Fruit fly (Drosophila melanogaster) whole organism, embryonic: ENCODE measurements around the gene dor.

Experiments
- ATbp ChIP-seq: fragments of 200-800 bp; sonication (Bioruptor generic); optimal IDR thresholded peaks from 2 replicates; lab custom pipeline; 2017; ENCODE audit warnings: missing biosample characterization, mild to moderate bottlenecking, missing genetic modification characterization, missing genetic modification reagents
- CG1024 ChIP-seq: fragments of 200-800 bp; sonication (Bioruptor generic); IDR thresholded peaks from 2 replicates; pipeline ENCODE4 v1.3.6; 2022; ENCODE audit warnings: missing biosample characterization, missing genetic modification characterization
- CG10274 ChIP-seq: fragments of 200-800 bp; sonication (Bioruptor generic); optimal IDR thresholded peaks from 3 replicates; lab custom pipeline; 2017; ENCODE audit warnings: missing biosample characterization, mild to moderate bottlenecking, missing genetic modification characterization
- CG10462 ChIP-seq: fragments of 200-800 bp; sonication (Bioruptor generic); optimal IDR thresholded peaks from 2 replicates; lab custom pipeline; 2016; ENCODE audit warnings: missing biosample characterization, missing genetic modification characterization
- CG10543 ChIP-seq: fragments of 200-800 bp; sonication (Bioruptor generic); optimal IDR thresholded peaks from 3 replicates; lab custom pipeline; 2017; ENCODE audit warnings: missing biosample characterization, mild to moderate bottlenecking, missing genetic modification characterization, moderate library complexity
- CG15514 ChIP-seq: fragments of 200-800 bp; sonication (Bioruptor generic); optimal IDR thresholded peaks from 3 replicates; lab custom pipeline; 2017; ENCODE audit warnings: missing biosample characterization, missing genetic modification characterization, mild to moderate bottlenecking, moderate library complexity, missing genetic modification reagents
- CG16815 ChIP-seq: fragments of 200-800 bp; sonication (Bioruptor generic); optimal IDR thresholded peaks from 3 replicates; lab custom pipeline; 2017; ENCODE audit warnings: missing biosample characterization, mild to moderate bottlenecking, missing genetic modification characterization
- CG17912 ChIP-seq: fragments of 200-800 bp; sonication (Bioruptor generic); optimal IDR thresholded peaks from 2 replicates; lab custom pipeline; 2018; ENCODE audit warnings: missing biosample characterization, mild to moderate bottlenecking, missing genetic modification characterization
- CG18011 ChIP-seq: fragments of 200-800 bp; sonication (Bioruptor generic); optimal IDR thresholded peaks from 2 replicates; lab custom pipeline; 2017; ENCODE audit warnings: missing biosample characterization, missing genetic modification characterization, mild to moderate bottlenecking, moderate library complexity, missing genotype
- CG18262 ChIP-seq: fragments of 200-800 bp; optimal IDR thresholded peaks from 3 replicates; lab custom pipeline; 2019; ENCODE audit warnings: missing biosample characterization, mild to moderate bottlenecking, missing genetic modification characterization, moderate library complexity
- CG18619 ChIP-seq: fragments of 200-800 bp; sonication (Bioruptor generic); optimal IDR thresholded peaks from 3 replicates; lab custom pipeline; 2017; ENCODE audit warnings: missing biosample characterization, mild to moderate bottlenecking, missing genetic modification characterization
- CG2120 ChIP-seq: fragments of 200-800 bp; sonication (Bioruptor generic); optimal IDR thresholded peaks from 3 replicates; lab custom pipeline; 2016; ENCODE audit warnings: missing biosample characterization, missing genetic modification characterization
- CG2202 ChIP-seq: fragments of 200-800 bp; sonication (Bioruptor generic); optimal IDR thresholded peaks from 2 replicates; lab custom pipeline; 2018; ENCODE audit warnings: missing biosample characterization, mild to moderate bottlenecking, missing genetic modification characterization
- CG31441 ChIP-seq: fragments of 200-800 bp; sonication (Bioruptor generic); IDR thresholded peaks from 2 replicates; pipeline ENCODE4 v1.3.6; 2022; ENCODE audit warnings: missing biosample characterization, missing genetic modification characterization
- CG33213 ChIP-seq: fragments of 200-800 bp; sonication (Bioruptor generic); optimal IDR thresholded peaks from 3 replicates; lab custom pipeline; 2016; ENCODE audit warnings: missing biosample characterization, missing genetic modification characterization
- CG34422 ChIP-seq: fragments of 200-800 bp; sonication (Bioruptor generic); IDR thresholded peaks from 3 replicates; pipeline ENCODE4 v1.3.6; 2022; ENCODE audit warnings: missing biosample characterization, missing genetic modification characterization
- CG6654 ChIP-seq: fragments of 200-800 bp; sonication (Bioruptor generic); optimal IDR thresholded peaks from 2 replicates; lab custom pipeline; 2017; ENCODE audit warnings: missing biosample characterization, mild to moderate bottlenecking, missing genetic modification characterization
- CG7745 ChIP-seq: fragments of 200-800 bp; sonication (Bioruptor generic); optimal IDR thresholded peaks from 2 replicates; lab custom pipeline; 2018; ENCODE audit warnings: missing biosample characterization, mild to moderate bottlenecking, missing genetic modification characterization, moderate library complexity
- CG7786 ChIP-seq: fragments of 200-800 bp; sonication (Bioruptor generic); optimal IDR thresholded peaks from 2 replicates; lab custom pipeline; 2016; ENCODE audit warnings: missing biosample characterization, missing genetic modification characterization
- CG8359 ChIP-seq: fragments of 200-800 bp; sonication (Bioruptor generic); optimal IDR thresholded peaks from 2 replicates; lab custom pipeline; 2017; ENCODE audit warnings: missing biosample characterization, mild to moderate bottlenecking, missing genetic modification characterization, borderline replicate concordance
- CG9437 ChIP-seq: fragments of 200-800 bp; sonication (Bioruptor generic); optimal IDR thresholded peaks from 2 replicates; lab custom pipeline; 2018; ENCODE audit warnings: missing biosample characterization, mild to moderate bottlenecking, missing genetic modification characterization
- CoRest ChIP-seq: fragments of 200-800 bp; sonication (Bioruptor generic); optimal IDR thresholded peaks from 3 replicates; lab custom pipeline; 2018; ENCODE audit warnings: missing biosample characterization, mild to moderate bottlenecking, missing genetic modification characterization, moderate library complexity
- D19B ChIP-seq: fragments of 200-800 bp; sonication (Bioruptor generic); optimal IDR thresholded peaks from 2 replicates; lab custom pipeline; 2017; ENCODE audit warnings: missing biosample characterization, mild to moderate bottlenecking, missing genetic modification characterization
- Dbx ChIP-seq: fragments of 200-800 bp; sonication (Bioruptor generic); IDR thresholded peaks from 3 replicates; pipeline ENCODE4 v1.3.6; 2022; ENCODE audit warnings: missing biosample characterization, missing genetic modification characterization
- HHEX ChIP-seq: fragments of 200-800 bp; sonication (Bioruptor generic); optimal IDR thresholded peaks from 3 replicates; lab custom pipeline; 2017; ENCODE audit warnings: missing biosample characterization, mild to moderate bottlenecking, missing genetic modification characterization, missing genetic modification reagents
- HmgZ ChIP-seq: fragments of 200-800 bp; sonication (Bioruptor generic); optimal IDR thresholded peaks from 2 replicates; lab custom pipeline; 2018; ENCODE audit warnings: missing biosample characterization, mild to moderate bottlenecking, missing genetic modification characterization
- Hr51 ChIP-seq, 2 experiments: fragments of 200-800 bp; sonication (Bioruptor generic); optimal IDR thresholded peaks; 2 replicates in 1 of 2; 3 replicates in 1 of 2; lab custom pipeline; 2016 to 2018; ENCODE audit warnings: missing biosample characterization in 2 of 2, missing genetic modification characterization in 2 of 2, mild to moderate bottlenecking in 1 of 2, moderate library complexity in 1 of 2
- Mad ChIP-seq: fragments of 200-800 bp; sonication (Bioruptor generic); optimal IDR thresholded peaks from 2 replicates; lab custom pipeline; 2016; ENCODE audit warnings: missing biosample characterization, missing genetic modification characterization
- NC2α ChIP-seq: fragments of 200-800 bp; sonication (Bioruptor generic); optimal IDR thresholded peaks from 2 replicates; lab custom pipeline; 2016; ENCODE audit warnings: missing biosample characterization, missing genetic modification characterization
- Nf-YC ChIP-seq: fragments of 200-800 bp; optimal IDR thresholded peaks from 3 replicates; lab custom pipeline; 2019; ENCODE audit warnings: missing biosample characterization, mild to moderate bottlenecking, missing genetic modification characterization, moderate library complexity
- Oaz ChIP-seq: fragments of 200-800 bp; sonication (Bioruptor generic); IDR thresholded peaks from 2 replicates; pipeline ENCODE4 v1.3.6; 2022; ENCODE audit warnings: missing biosample characterization, missing genetic modification characterization
- Rfx ChIP-seq: fragments of 200-800 bp; sonication (Bioruptor generic); IDR thresholded peaks from 2 replicates; pipeline ENCODE4 v1.3.6; 2022; ENCODE audit warnings: missing biosample characterization, missing genetic modification characterization
- Side ChIP-seq: fragments of 200-800 bp; sonication (Bioruptor generic); optimal IDR thresholded peaks from 2 replicates; lab custom pipeline; 2016; ENCODE audit warnings: missing biosample characterization, missing genetic modification characterization
- Sox102F ChIP-seq: fragments of 200-800 bp; sonication (Bioruptor generic); optimal IDR thresholded peaks from 2 replicates; lab custom pipeline; 2018; ENCODE audit warnings: missing biosample characterization, mild to moderate bottlenecking, missing genetic modification characterization, moderate library complexity
- ci ChIP-seq: fragments of 200-800 bp; sonication (Bioruptor generic); IDR thresholded peaks from 3 replicates; pipeline ENCODE4 v1.3.6; 2022; ENCODE audit warnings: missing biosample characterization, missing genetic modification characterization
- crc ChIP-seq: fragments of 200-800 bp; sonication (Bioruptor generic); optimal IDR thresholded peaks from 2 replicates; lab custom pipeline; 2016; ENCODE audit warnings: missing biosample characterization, missing genetic modification characterization
- crol ChIP-seq: fragments of 200-800 bp; sonication (Bioruptor generic); IDR thresholded peaks from 2 replicates; pipeline ENCODE4 v1.3.6; 2022; ENCODE audit warnings: missing biosample characterization, missing genetic modification characterization
- dimm ChIP-seq: fragments of 200-800 bp; sonication (Bioruptor generic); IDR thresholded peaks from 2 replicates; pipeline ENCODE4 v1.3.6; 2022; ENCODE audit warnings: missing biosample characterization, missing genetic modification characterization
- eyg ChIP-seq: fragments of 200-800 bp; sonication (Bioruptor generic); optimal IDR thresholded peaks from 3 replicates; lab custom pipeline; 2016; ENCODE audit warnings: missing biosample characterization, missing genetic modification characterization
- fd96Cb ChIP-seq: fragments of 200-800 bp; sonication (Bioruptor generic); optimal IDR thresholded peaks from 2 replicates; lab custom pipeline; 2018; ENCODE audit warnings: missing biosample characterization, mild to moderate bottlenecking, missing genetic modification characterization, moderate library complexity
- fru ChIP-seq: fragments of >200 bp; optimal IDR thresholded peaks from 2 replicates; lab custom pipeline; 2017
- gce ChIP-seq: fragments of 200-800 bp; sonication (Bioruptor generic); IDR thresholded peaks from 3 replicates; pipeline ENCODE4 v1.3.6; 2022; ENCODE audit warnings: missing biosample characterization, missing genetic modification characterization
- gcm ChIP-seq: fragments of 200-800 bp; sonication (Bioruptor generic); optimal IDR thresholded peaks from 2 replicates; lab custom pipeline; 2019; ENCODE audit warnings: missing biosample characterization, mild to moderate bottlenecking, missing genetic modification characterization, moderate library complexity
- her ChIP-seq: fragments of 200-800 bp; sonication (Bioruptor generic); optimal IDR thresholded peaks from 2 replicates; lab custom pipeline; 2016; ENCODE audit warnings: missing biosample characterization, missing genetic modification characterization
- knrl ChIP-seq: fragments of 200-800 bp; sonication (Bioruptor generic); IDR thresholded peaks from 3 replicates; pipeline ENCODE4 v1.3.6; 2022; ENCODE audit warnings: missing biosample characterization, missing genetic modification characterization; ENCODE audit not compliant: partially characterized antibody
- odd ChIP-seq: fragments of 200-800 bp; sonication (Bioruptor generic); optimal IDR thresholded peaks from 2 replicates; lab custom pipeline; 2017; ENCODE audit warnings: missing biosample characterization, mild to moderate bottlenecking, missing genetic modification characterization
- pros ChIP-seq: fragments of 200-800 bp; sonication (Bioruptor generic); optimal IDR thresholded peaks from 3 replicates; lab custom pipeline; 2019; ENCODE audit warnings: missing biosample characterization, mild to moderate bottlenecking, missing genetic modification characterization, moderate library complexity
- rib ChIP-seq: fragments of 200-800 bp; sonication (Bioruptor generic); IDR thresholded peaks from 2 replicates; pipeline ENCODE4 v1.3.6; 2022; ENCODE audit warnings: missing biosample characterization, missing genetic modification characterization
- stc ChIP-seq: fragments of 200-800 bp; sonication (Bioruptor generic); IDR thresholded peaks from 2 replicates; pipeline ENCODE4 v1.3.6; 2022; ENCODE audit warnings: missing biosample characterization, missing genetic modification characterization
- z ChIP-seq: fragments of 200-800 bp; sonication (Bioruptor generic); IDR thresholded peaks from 3 replicates; pipeline ENCODE4 v1.3.6; 2022; ENCODE audit warnings: missing biosample characterization, missing genetic modification characterization
- zf30C ChIP-seq: fragments of 200-800 bp; sonication (Bioruptor generic); optimal IDR thresholded peaks from 3 replicates; lab custom pipeline; 2018; ENCODE audit warnings: missing biosample characterization, mild to moderate bottlenecking, missing genetic modification characterization

dor gene

DNA sequence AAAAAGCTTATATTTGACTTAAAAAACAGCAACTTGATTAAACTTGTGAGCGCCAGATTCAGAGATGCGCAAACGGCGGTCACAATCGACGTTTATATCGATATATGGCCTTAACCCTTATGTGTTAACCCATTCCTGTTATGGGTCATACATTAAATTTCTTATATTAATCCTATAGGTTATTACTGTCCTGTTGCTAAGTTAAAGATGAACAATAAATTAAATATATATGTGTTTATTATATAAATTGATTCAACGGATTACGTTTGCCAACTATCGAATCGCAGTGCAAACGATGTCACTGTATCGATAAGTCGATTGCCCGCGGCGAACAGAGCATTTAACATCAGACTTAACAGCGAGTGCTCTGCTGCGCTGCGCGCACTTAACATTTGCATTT, 4.4 kb downstream of the dor start, which contains the start of the genes CG3740 and hfw (continued):
- TF ChIP-seq Side (GFP tag; lab: Kevin White, UChicago) (no peak), Oaz (0 out of 2 replicates have a peak, but pooled peaks have one; percentile 54), CG1024 (GFP tag; lab: Robert Waterston, UW) (peak; percentile 33; the same call in 1 of the 2 replicates), CG10543 (GFP tag; lab: Kevin White, UChicago) (no peak), CG18262 (tag; lab: Kevin White, UChicago) (no peak), gce (GFP tag; lab: Robert Waterston, UW) (no peak), her (GFP tag; lab: Kevin White, UChicago) (no peak), CG2202 (peak; percentile 33), crc (GFP tag; lab: Kevin White, UChicago) (no peak), fd96Cb (tag; lab: Kevin White, UChicago) (peak; percentile 61), CG10274 (no peak), CG6654 (peak; percentile 14), CG15514 (peak; percentile 44), dimm (GFP tag; lab: Robert Waterston, UW) (peak; percentile 34; the same call in 1 of the 2 replicates), rib (GFP tag; lab: Robert Waterston, UW) (no peak), zf30C (GFP tag; lab: Kevin White, UChicago) (no peak), CG31441 (GFP tag; lab: Robert Waterston, UW) (peak; percentile 78), CG8359 (GFP tag; lab: Kevin White, UChicago) (no peak), CG7745 (tag; lab: Kevin White, UChicago) (no peak), CoRest (peak; percentile 78), Hr51 (GFP tag; optimal IDR thresholded peaks at IDR 0.05; lab: Kevin White, UChicago) (peak; percentile 22 to 66), Nf-YC (tag; lab: Kevin White, UChicago) (peak; percentile 54), Dbx (GFP tag; lab: Robert Waterston, UW) (peak; percentile 82), CG7786 (GFP tag; lab: Kevin White, UChicago) (no peak), HmgZ (peak; percentile 71), CG17912 (GFP tag; lab: Kevin White, UChicago) (no peak), HHEX (GFP tag; lab: Kevin White, UChicago) (peak; percentile 44), D19B (GFP tag; lab: Kevin White, UChicago) (peak; percentile 12), odd (GFP tag; lab: Kevin White, UChicago) (no peak), CG34422 (peak; percentile 75; the same call in 2 of the 3 replicates), crol (GFP tag; lab: Robert Waterston, UW) (no peak), CG2120 (GFP tag; lab: Kevin White, UChicago) (peak; percentile 75), Rfx (peak; percentile 85), gcm (GFP tag; lab: Kevin White, UChicago) (no peak), Sox102F (GFP tag; lab: Kevin White, UChicago) (peak; percentile 78), CG33213 (GFP tag; lab: Kevin White, UChicago) (no peak), CG18011 (GFP tag; lab: Kevin White, UChicago) (peak; percentile 40), stc (GFP tag; lab: Robert Waterston, UW) (0 out of 2 replicates have a peak, but pooled peaks have one; percentile 44), ATbp (GFP tag; lab: Kevin White, UChicago) (peak; percentile 18), CG18619 (GFP tag; lab: Kevin White, UChicago) (peak; percentile 47), ci (GFP tag; lab: Robert Waterston, UW) (peak; percentile 73), eyg (no peak), pros (GFP tag; lab: Kevin White, UChicago) (no peak), NC2α (GFP tag; lab: Kevin White, UChicago) (no peak), CG16815 (GFP tag; lab: Kevin White, UChicago) (peak; percentile 47), z (GFP tag; lab: Robert Waterston, UW) (no peak), CG9437 (GFP tag; lab: Kevin White, UChicago) (peak; percentile 45), CG10462 (peak; percentile 25), fru (lab: Kevin White, UChicago) (no peak), Mad (GFP tag; lab: Kevin White, UChicago) (peak; percentile 37), knrl (peak; percentile 95)
